Fruit fly (Drosophila melanogaster) whole organism, pupa: ENCODE data around the gene CG31810.

Experiments used
- CG32121 ChIP-seq: fragments of 200-800 bp; sonication (Bioruptor generic); IDR thresholded peaks from 2 replicates; pipeline ENCODE4 v1.3.6; 2022; ENCODE audit warnings: missing biosample characterization, missing genetic modification characterization
- CG9948 ChIP-seq: fragments of 200-800 bp; sonication (Bioruptor generic); optimal IDR thresholded peaks from 2 replicates; lab custom pipeline; 2018; ENCODE audit warnings: missing biosample characterization, mild to moderate bottlenecking, missing genetic modification characterization, moderate library complexity

DNA sequence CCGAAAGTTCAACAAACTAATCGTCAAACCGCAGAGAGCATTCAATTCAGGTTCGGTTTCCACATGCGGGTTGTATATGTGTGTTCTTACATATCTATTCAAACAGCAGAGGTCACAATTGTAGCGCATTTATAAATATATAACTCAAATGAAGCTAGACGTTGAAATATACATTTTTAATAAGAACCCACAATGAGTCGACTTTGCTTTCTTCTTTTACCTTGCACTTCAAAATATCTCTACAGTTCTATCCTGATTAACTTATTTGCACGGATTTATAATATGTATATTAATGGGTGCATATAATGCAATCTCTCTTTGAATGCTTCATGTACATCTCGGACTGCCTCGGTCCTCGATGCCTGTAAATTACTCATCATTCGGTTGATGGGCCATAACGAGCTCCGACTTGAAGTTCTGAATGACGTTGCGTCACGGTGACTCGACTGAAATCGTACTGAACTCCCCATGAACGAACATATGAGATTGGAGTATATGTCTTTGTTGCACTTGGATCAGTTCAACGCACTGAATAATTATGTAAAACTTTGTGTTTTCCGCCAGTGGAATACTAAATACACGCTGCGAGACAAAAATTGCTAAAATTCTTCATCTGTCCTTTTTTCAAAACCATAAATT, 33.7 kb downstream of the CG31810 start:
- TF ChIP-seq CG32121 (peak; percentile 74), CG9948 (tag; lab: Kevin White, UChicago) (peak; percentile 69)
